Fruit fly (Drosophila melanogaster): ENCODE measurements around the gene okr.
A peak's percentile ranks its signal among the peaks of the same experiment; 100 is the strongest.

The okr gene

DNA sequence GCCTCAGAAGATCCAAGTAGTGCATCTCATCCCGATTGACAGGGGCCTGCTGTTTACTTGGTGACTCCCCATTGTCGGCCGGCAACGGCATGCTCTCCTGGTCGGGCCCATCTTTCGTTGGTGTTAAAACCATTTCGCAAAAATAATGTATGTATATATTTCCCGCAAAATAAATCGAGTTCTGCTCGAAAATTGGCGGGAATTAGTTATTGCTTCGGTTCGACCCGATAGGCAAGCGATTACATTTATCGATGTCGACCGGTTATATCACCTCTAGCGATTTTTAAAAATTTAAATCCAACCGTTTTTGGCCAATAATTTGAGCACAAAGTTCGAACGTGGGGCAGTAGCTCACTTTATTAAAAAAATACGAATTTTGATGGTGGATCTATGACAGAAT, 23.1 kb downstream of the okr start, which contains the start of gene Ts (continued):
- TF ChIP-seq tin (GFP tag; optimal IDR thresholded peaks at IDR 0.05) (no peak), Drgx (GFP tag; IDR thresholded peaks at IDR 0.05) (no peak), CG10979 (tag; optimal IDR thresholded peaks at IDR 0.05) (no peak), CG8478 (optimal IDR thresholded peaks at IDR 0.05) (no peak), CG11247 (GFP tag; IDR thresholded peaks at IDR 0.05) (no peak), pb (GFP tag; optimal IDR thresholded peaks at IDR 0.05) (no peak), emc (GFP tag; optimal IDR thresholded peaks at IDR 0.05) (no peak), ind (GFP tag; optimal IDR thresholded peaks at IDR 0.05) (no peak), salm (tag; optimal IDR thresholded peaks at IDR 0.05) (no peak), H2.0 (GFP tag; IDR thresholded peaks at IDR 0.05) (no peak), Oli (tag; optimal IDR thresholded peaks at IDR 0.05) (no peak), CG18599 (GFP tag; optimal IDR thresholded peaks at IDR 0.05) (no peak), E2f1 (GFP tag; IDR thresholded peaks at IDR 0.05) (peak; percentile 66; the same call in 1 of the 2 replicates), CG4360 (GFP tag; IDR thresholded peaks at IDR 0.05) (no peak), CG17829 (tag; optimal IDR thresholded peaks at IDR 0.05) (peak; percentile 88), dpn (GFP tag; optimal IDR thresholded peaks at IDR 0.05) (no peak), CG10321 (GFP tag; IDR thresholded peaks at IDR 0.05) (no peak), CG42726 (GFP tag; IDR thresholded peaks at IDR 0.05; ENCODE audit: partially characterized antibody) (no peak), zfh2 (GFP tag; optimal IDR thresholded peaks at IDR 0.05) (no peak), dmrt99B (tag; optimal IDR thresholded peaks at IDR 0.05) (no peak), nom (GFP tag; optimal IDR thresholded peaks at IDR 0.05) (no peak), CG6791 (GFP tag; IDR thresholded peaks at IDR 0.05; ENCODE audit: partially characterized antibody) (peak; percentile 82), Jarid2 (GFP tag; optimal IDR thresholded peaks at IDR 0.05) (no peak), CG30431 (GFP tag; optimal IDR thresholded peaks at IDR 0.05) (no peak), pum (GFP tag; optimal IDR thresholded peaks at IDR 0.05) (no peak), HLH3B (GFP tag; IDR thresholded peaks at IDR 0.05) (no peak), hbn (GFP tag; IDR thresholded peaks at IDR 0.05; ENCODE audit: partially characterized antibody) (peak; percentile 67), pita (GFP tag; optimal IDR thresholded peaks at IDR 0.05) (no peak), disco-r (GFP tag; optimal IDR thresholded peaks at IDR 0.05) (no peak), danr (GFP tag; IDR thresholded peaks at IDR 0.05) (no peak), hb (GFP tag; IDR thresholded peaks at IDR 0.05; ENCODE audit: partially characterized antibody) (peak; percentile 74), vnd (GFP tag; IDR thresholded peaks at IDR 0.05; ENCODE audit: partially characterized antibody) (peak; percentile 60; the same call in 2 of the 3 replicates), ato (GFP tag; IDR thresholded peaks at IDR 0.05; ENCODE audit: partially characterized antibody) (peak; percentile 83), Usf (GFP tag; optimal IDR thresholded peaks at IDR 0.05) (no peak), Mes4 (GFP tag; optimal IDR thresholded peaks at IDR 0.05) (no peak), Dp (GFP tag; optimal IDR thresholded peaks at IDR 0.05) (peak; percentile 91), Meics (GFP tag; optimal IDR thresholded peaks at IDR 0.05) (no peak), her (GFP tag; optimal IDR thresholded peaks at IDR 0.05) (no peak), az2 (GFP tag; optimal IDR thresholded peaks at IDR 0.05) (no peak), CG2678 (tag; optimal IDR thresholded peaks at IDR 0.05) (no peak), CG17359 (tag; optimal IDR thresholded peaks at IDR 0.05) (no peak), sima (GFP tag; optimal IDR thresholded peaks at IDR 0.05) (no peak), CG14014 (GFP tag; IDR thresholded peaks at IDR 0.05) (no peak), phol (tag; optimal IDR thresholded peaks at IDR 0.05) (no peak), hkb (optimal IDR thresholded peaks at IDR 0.05) (no peak), hkb (GFP tag; IDR thresholded peaks at IDR 0.05) (no peak; the same call in 1 of the 2 replicates), pzg (GFP tag; optimal IDR thresholded peaks at IDR 0.05) (peak; percentile 60), pros (GFP tag; optimal IDR thresholded peaks at IDR 0.05) (no peak), Atf3 (GFP tag; optimal IDR thresholded peaks at IDR 0.05) (no peak), CG12744 (GFP tag; optimal IDR thresholded peaks at IDR 0.05) (no peak), HmgZ (tag; optimal IDR thresholded peaks at IDR 0.05) (no peak), luna (GFP tag; optimal IDR thresholded peaks at IDR 0.05) (no peak)
